Worm (Caenorhabditis elegans) whole organism, late embryonic: ENCODE measurements around the gene mdt-6.

Experiments used
- C38D4.7 ChIP-seq: fragments of 200-800 bp; sonication (Bioruptor generic); optimal IDR thresholded peaks from 2 replicates; lab custom pipeline; 2018; ENCODE audit warnings: mild to moderate bottlenecking, missing genetic modification characterization, moderate library complexity, missing compliant biosample characterization
- F13H6.1 ChIP-seq: sonication (generic microtip); optimal IDR thresholded peaks from 2 replicates; lab custom pipeline; 2016; ENCODE audit warnings: missing genetic modification characterization, missing compliant biosample characterization
- K09A11.1 ChIP-seq: sonication (generic microtip); optimal IDR thresholded peaks from 2 replicates; lab custom pipeline; 2017; ENCODE audit warnings: antibody characterized with exemption, mild to moderate bottlenecking, missing genetic modification characterization, missing compliant biosample characterization; ENCODE audit not compliant: insufficient read depth
- Y22D7AL.16 ChIP-seq: sonication (generic microtip); optimal IDR thresholded peaks from 2 replicates; lab custom pipeline; 2016; ENCODE audit warnings: missing genetic modification characterization, missing compliant biosample characterization
- ceh-19 ChIP-seq: fragments of 200-800 bp; sonication (Bioruptor generic); optimal IDR thresholded peaks from 2 replicates; lab custom pipeline; 2018; ENCODE audit warnings: mild to moderate bottlenecking, missing genetic modification characterization, missing compliant biosample characterization
- ceh-22 ChIP-seq: sonication (generic microtip); optimal IDR thresholded peaks from 2 replicates; lab custom pipeline; 2017; ENCODE audit warnings: missing biosample characterization, missing genetic modification characterization
- ceh-24 ChIP-seq: sonication (generic microtip); optimal IDR thresholded peaks from 2 replicates; lab custom pipeline; 2016; ENCODE audit warnings: mild to moderate bottlenecking, missing genetic modification characterization, missing compliant biosample characterization
- ceh-31 ChIP-seq: sonication (generic microtip); optimal IDR thresholded peaks from 2 replicates; lab custom pipeline; 2016; ENCODE audit warnings: missing genetic modification characterization, missing compliant biosample characterization
- ceh-45 ChIP-seq: fragments of 200-800 bp; sonication (Bioruptor generic); IDR thresholded peaks from 2 replicates; pipeline ENCODE4 v1.3.6; 2022; ENCODE audit warnings: missing genetic modification reagents, missing genetic modification characterization, missing compliant biosample characterization
- ceh-48 ChIP-seq: sonication (generic microtip); optimal IDR thresholded peaks from 2 replicates; lab custom pipeline; 2016; ENCODE audit warnings: missing genetic modification characterization, inconsistent platforms, missing compliant biosample characterization
- ceh-9 ChIP-seq: sonication (generic microtip); optimal IDR thresholded peaks from 2 replicates; lab custom pipeline; 2016; ENCODE audit warnings: mild to moderate bottlenecking, missing genetic modification characterization, inconsistent platforms, missing compliant biosample characterization
- che-1 ChIP-seq: sonication (generic microtip); optimal IDR thresholded peaks from 2 replicates; lab custom pipeline; 2016; ENCODE audit warnings: mild to moderate bottlenecking, missing genetic modification characterization, missing compliant biosample characterization
- elt-2 ChIP-seq: sonication (generic microtip); optimal IDR thresholded peaks from 2 replicates; lab custom pipeline; 2016; ENCODE audit warnings: missing genetic modification reagents, missing genetic modification characterization, missing compliant biosample characterization
- fkh-6 ChIP-seq: sonication (generic microtip); optimal IDR thresholded peaks from 2 replicates; lab custom pipeline; 2016; ENCODE audit warnings: missing genetic modification characterization, missing compliant biosample characterization
- hlh-13 ChIP-seq: fragments of 200-800 bp; sonication (Bioruptor generic); optimal IDR thresholded peaks from 2 replicates; lab custom pipeline; 2018; ENCODE audit warnings: mild to moderate bottlenecking, missing genetic modification characterization, missing compliant biosample characterization
- hlh-6 ChIP-seq: sonication (generic microtip); optimal IDR thresholded peaks from 2 replicates; lab custom pipeline; 2016; ENCODE audit warnings: missing genotype, missing genetic modification characterization, missing compliant biosample characterization
- hlh-8 ChIP-seq: sonication (generic microtip); optimal IDR thresholded peaks from 2 replicates; lab custom pipeline; 2016; ENCODE audit warnings: missing genotype, missing genetic modification characterization, missing compliant biosample characterization
- lim-6 ChIP-seq: sonication (generic microtip); optimal IDR thresholded peaks from 2 replicates; lab custom pipeline; 2016; ENCODE audit warnings: missing genetic modification characterization, missing compliant biosample characterization
- mec-3 ChIP-seq: sonication (generic microtip); optimal IDR thresholded peaks from 2 replicates; lab custom pipeline; 2016; ENCODE audit warnings: borderline replicate concordance, missing genetic modification characterization, missing compliant biosample characterization
- nhr-232 ChIP-seq: sonication (generic microtip); optimal IDR thresholded peaks from 2 replicates; lab custom pipeline; 2016; ENCODE audit warnings: missing genetic modification characterization, missing compliant biosample characterization
- pag-3 ChIP-seq: sonication (generic microtip); optimal IDR thresholded peaks from 2 replicates; lab custom pipeline; 2016; ENCODE audit warnings: missing compliant biosample characterization, missing genetic modification characterization, borderline replicate concordance
- pat-9 ChIP-seq: fragments of 200-800 bp; sonication (Bioruptor generic); optimal IDR thresholded peaks from 2 replicates; lab custom pipeline; 2018; ENCODE audit warnings: mild to moderate bottlenecking, missing genetic modification characterization, moderate library complexity, missing compliant biosample characterization
- pha-2 ChIP-seq: sonication (generic microtip); optimal IDR thresholded peaks from 2 replicates; lab custom pipeline; 2017; ENCODE audit warnings: mild to moderate bottlenecking, missing genetic modification characterization, missing compliant biosample characterization
- pros-1 ChIP-seq: fragments of 150-350 bp; optimal IDR thresholded peaks from 2 replicates; lab custom pipeline; 2014; ENCODE audit warnings: missing biosample characterization, missing genetic modification reagents, missing genetic modification characterization
- ref-2 ChIP-seq: sonication (generic microtip); optimal IDR thresholded peaks from 2 replicates; lab custom pipeline; 2016; ENCODE audit warnings: missing genetic modification characterization, missing compliant biosample characterization
- sdc-2 ChIP-seq: sonication (generic microtip); optimal IDR thresholded peaks from 2 replicates; lab custom pipeline; 2016; ENCODE audit warnings: missing genotype, missing genetic modification characterization, missing compliant biosample characterization
- sox-2 ChIP-seq: fragments of 200-800 bp; sonication (Bioruptor generic); IDR thresholded peaks from 2 replicates; pipeline ENCODE4 v1.3.6; 2022; ENCODE audit warnings: missing genetic modification reagents, missing genetic modification characterization, missing compliant biosample characterization
- tbx-2 ChIP-seq: sonication (generic microtip); optimal IDR thresholded peaks from 2 replicates; lab custom pipeline; 2016; ENCODE audit warnings: missing genetic modification characterization, missing compliant biosample characterization
- tbx-7 ChIP-seq: sonication (generic microtip); optimal IDR thresholded peaks from 2 replicates; lab custom pipeline; 2016; ENCODE audit warnings: missing genotype, missing genetic modification characterization, missing compliant biosample characterization
- unc-3 ChIP-seq, 2 experiments: fragments of 200-800 bp in 1 of 2; sonication (Bioruptor generic) in 1 of 2; sonication (generic microtip) in 1 of 2; conservative IDR thresholded peaks in 1 of 2; optimal IDR thresholded peaks in 1 of 2; 2 replicates each; pipeline versions ENCODE4 v1.3.6 to Lab custom; 2016 to 2022; ENCODE audit warnings: missing compliant biosample characterization in 2 of 2, missing genetic modification characterization in 2 of 2, missing genetic modification reagents in 1 of 2
- unc-42 ChIP-seq: sonication (generic microtip); optimal IDR thresholded peaks from 2 replicates; lab custom pipeline; 2016; ENCODE audit warnings: missing genotype, missing genetic modification characterization, missing compliant biosample characterization
- unc-55 ChIP-seq: sonication (generic microtip); optimal IDR thresholded peaks from 2 replicates; lab custom pipeline; 2017; ENCODE audit warnings: missing biosample characterization, missing genetic modification reagents, missing genetic modification characterization
- ztf-16 ChIP-seq: sonication (generic microtip); optimal IDR thresholded peaks from 2 replicates; lab custom pipeline; 2017; ENCODE audit warnings: missing genetic modification characterization, missing compliant biosample characterization

mdt-6 gene

DNA sequence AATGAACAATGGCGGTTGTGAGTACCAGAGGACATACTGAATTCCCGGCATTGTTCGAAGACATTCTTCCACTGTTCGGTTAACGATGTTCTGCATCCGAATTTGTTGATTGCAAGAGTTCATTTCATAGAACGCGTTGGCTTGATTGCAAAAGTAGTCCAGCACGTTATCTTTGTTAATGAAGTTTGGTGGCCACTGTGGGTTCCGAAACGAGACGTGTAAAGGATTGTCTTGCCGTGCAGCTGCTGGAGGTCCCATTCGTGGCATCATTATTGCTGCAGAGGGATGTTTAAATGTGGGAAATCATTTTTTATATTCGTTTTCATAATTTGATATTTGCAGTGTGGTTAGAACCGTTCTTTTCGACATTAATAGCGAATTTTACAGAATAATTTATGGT is at the start of gene mdt-6:
Gene mdt-6, minus strand, starts transcription at position 275 of the 400 bp plus-strand sequence.
- TF ChIP-seq C38D4.7 (GFP tag; lab: Kevin White, UChicago) (no peak), pat-9 (tag; lab: Kevin White, UChicago) (no peak), pros-1 (tag; lab: Kevin White, UChicago) (no peak), ceh-24 (no peak), ceh-48 (tag; lab: Kevin White, UChicago) (no peak), ceh-45 (GFP tag; lab: Robert Waterston, UW) (no peak), pag-3 (tag; lab: Kevin White, UChicago) (no peak)

DNA sequence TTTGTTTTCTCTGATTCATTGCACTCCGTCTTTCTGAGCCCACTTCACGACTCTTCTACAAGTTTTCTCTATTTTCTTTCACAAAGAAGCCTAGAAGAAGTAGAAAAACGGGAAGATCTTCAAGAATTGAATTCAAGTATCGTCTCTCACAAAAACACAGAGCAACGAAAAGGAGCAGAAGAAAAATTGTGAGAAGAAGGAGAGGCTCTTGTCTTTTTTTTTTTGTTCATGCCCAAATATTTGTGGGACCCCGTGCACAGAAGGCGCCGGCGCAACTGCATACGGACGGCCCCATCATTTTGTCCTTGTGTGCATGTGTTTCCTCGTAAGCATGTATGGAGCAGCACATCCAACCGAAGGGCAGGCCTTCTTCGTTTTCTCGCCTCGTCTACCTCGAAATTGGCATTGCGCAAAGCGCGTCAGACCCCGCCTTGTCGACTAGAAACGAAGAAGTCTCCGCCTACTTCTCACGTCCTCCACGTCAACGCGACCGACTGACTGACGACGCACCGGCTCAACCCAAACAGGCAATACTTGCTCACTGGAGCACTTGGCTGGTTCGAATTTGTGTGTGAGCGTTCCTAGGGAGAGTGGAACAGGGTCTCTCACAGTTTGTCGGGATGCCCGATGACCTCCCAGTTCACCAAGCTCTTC is 47.2 kb upstream of the mdt-6 start:
- TF ChIP-seq hlh-6 (tag; lab: Kevin White, UChicago): peak; percentile 34
- peak; percentile 37 for TF ChIP-seq unc-42 (tag; lab: Kevin White, UChicago)
- no peak for TF ChIP-seq sox-2 (GFP tag; lab: Robert Waterston, UW)

DNA sequence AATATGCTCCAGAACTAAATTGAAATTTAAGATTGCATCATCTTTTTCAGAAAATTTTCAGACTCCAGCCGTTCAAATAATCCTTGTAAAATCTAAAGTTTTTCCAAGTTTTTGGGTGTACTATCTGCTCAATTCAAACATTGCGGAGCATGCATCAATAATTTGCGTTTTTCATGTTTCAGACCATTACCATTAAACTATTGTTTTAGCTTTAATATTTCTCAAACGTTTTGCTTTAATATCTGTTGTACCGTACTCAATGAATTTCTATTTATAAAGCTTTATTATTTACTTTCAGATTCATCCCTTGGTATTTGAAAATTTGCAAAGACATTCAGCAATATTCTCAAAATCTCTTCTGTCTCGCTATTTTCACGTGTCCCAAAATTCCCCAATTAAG is 43.8 kb upstream of the mdt-6 start, which contains the start of gene odr-2:
Gene odr-2, plus strand, starts transcription at position 301 of the 400 bp plus-strand sequence.
- TF ChIP-seq tbx-7 (tag; lab: Kevin White, UChicago): no peak
- no peak for TF ChIP-seq unc-3 (GFP tag; conservative IDR thresholded peaks at IDR 0.05; lab: Robert Waterston, UW)
- TF ChIP-seq unc-3 (tag; optimal IDR thresholded peaks at IDR 0.05; lab: Kevin White, UChicago): no peak
- no peak for TF ChIP-seq fkh-6 (tag; lab: Kevin White, UChicago)
- TF ChIP-seq F13H6.1 (tag; lab: Kevin White, UChicago): no peak
- TF ChIP-seq sox-2 (GFP tag; lab: Robert Waterston, UW): no peak
- no peak for TF ChIP-seq ceh-31 (tag; lab: Kevin White, UChicago)
- TF ChIP-seq ceh-45 (GFP tag; lab: Robert Waterston, UW): no peak
- TF ChIP-seq hlh-13: no peak
- TF ChIP-seq hlh-8: no peak
- TF ChIP-seq elt-2 (tag; lab: Kevin White, UChicago): no peak
- no peak for TF ChIP-seq unc-55
- TF ChIP-seq tbx-2: no peak
- TF ChIP-seq Y22D7AL.16 (tag; lab: Kevin White, UChicago): no peak
- TF ChIP-seq che-1 (tag; lab: Kevin White, UChicago): no peak
- no peak for TF ChIP-seq mec-3 (tag; lab: Kevin White, UChicago)
- no peak for TF ChIP-seq ztf-16 (tag; lab: Kevin White, UChicago)
- TF ChIP-seq K09A11.1 (tag; lab: Kevin White, UChicago): no peak
- TF ChIP-seq ceh-9 (tag; lab: Kevin White, UChicago): no peak
- TF ChIP-seq lim-6 (tag; lab: Kevin White, UChicago): no peak
- no peak for TF ChIP-seq ceh-19

DNA sequence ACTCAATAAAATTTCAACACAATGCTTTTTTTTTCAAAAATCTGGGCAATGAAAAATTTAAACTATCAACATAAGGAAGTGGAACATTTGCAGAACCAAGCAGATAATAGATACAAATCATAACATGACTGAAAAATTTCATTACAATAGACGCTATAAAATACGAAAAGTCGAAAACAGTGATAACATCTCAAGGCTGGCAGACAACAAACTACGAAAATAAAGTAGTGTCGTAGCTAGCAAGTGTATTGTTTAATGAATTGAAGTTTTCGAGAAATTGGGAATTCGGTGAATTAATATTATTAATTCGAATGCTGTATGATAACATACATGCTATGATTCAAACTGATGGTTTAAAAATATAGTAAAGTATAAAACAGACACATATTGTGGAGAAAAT is 37.4 kb upstream of the mdt-6 start:
- TF ChIP-seq C38D4.7 (GFP tag; lab: Kevin White, UChicago) (no peak), sdc-2 (no peak), ceh-31 (tag; lab: Kevin White, UChicago) (no peak), nhr-232 (tag; lab: Kevin White, UChicago) (no peak), pha-2 (tag; lab: Kevin White, UChicago) (no peak), ceh-22 (tag; lab: Kevin White, UChicago) (no peak), ref-2 (tag; lab: Kevin White, UChicago) (no peak), ztf-16 (tag; lab: Kevin White, UChicago) (no peak)
